Fruit fly (Drosophila melanogaster) whole organism, embryonic: Measurements from ENCODE around the gene Syx8.

Experiments used
- CG10654 ChIP-seq: fragments of 200-800 bp; sonication (Bioruptor generic); optimal IDR thresholded peaks from 2 replicates; lab custom pipeline; 2016; ENCODE audit warnings: missing biosample characterization, missing genetic modification characterization
- CG10959 ChIP-seq: fragments of 200-800 bp; sonication (Bioruptor generic); IDR thresholded peaks from 2 replicates; pipeline ENCODE4 v1.3.6; 2022; ENCODE audit warnings: missing biosample characterization, missing genetic modification characterization
- CG12391 ChIP-seq: fragments of 200-800 bp; sonication (Bioruptor generic); optimal IDR thresholded peaks from 3 replicates; lab custom pipeline; 2018; ENCODE audit warnings: missing biosample characterization, mild to moderate bottlenecking, missing genetic modification characterization, moderate library complexity
- CG13287 ChIP-seq: fragments of 200-800 bp; sonication (Bioruptor generic); IDR thresholded peaks from 2 replicates; pipeline ENCODE4 v1.3.6; 2022; ENCODE audit warnings: missing biosample characterization, missing genetic modification characterization; ENCODE audit not compliant: partially characterized antibody
- CG13775 ChIP-seq: fragments of 200-800 bp; sonication (Bioruptor generic); optimal IDR thresholded peaks from 3 replicates; lab custom pipeline; 2017; ENCODE audit warnings: missing biosample characterization, mild to moderate bottlenecking, missing genetic modification characterization
- CG14710 ChIP-seq: fragments of 200-800 bp; sonication (Bioruptor generic); optimal IDR thresholded peaks from 3 replicates; lab custom pipeline; 2019; ENCODE audit warnings: missing biosample characterization, mild to moderate bottlenecking, missing genetic modification characterization, moderate library complexity
- CG15011 ChIP-seq: fragments of 200-800 bp; sonication (Bioruptor generic); optimal IDR thresholded peaks from 3 replicates; lab custom pipeline; 2018; ENCODE audit warnings: missing biosample characterization, mild to moderate bottlenecking, missing genetic modification characterization
- CG15073 ChIP-seq: fragments of 200-800 bp; sonication (Bioruptor generic); optimal IDR thresholded peaks from 2 replicates; lab custom pipeline; 2016; ENCODE audit warnings: missing biosample characterization, missing genetic modification characterization
- CG1603 ChIP-seq: fragments of 200-800 bp; sonication (Bioruptor generic); optimal IDR thresholded peaks from 2 replicates; lab custom pipeline; 2019; ENCODE audit warnings: missing biosample characterization, mild to moderate bottlenecking, missing genetic modification characterization, moderate library complexity
- CG18011 ChIP-seq: fragments of 200-800 bp; sonication (Bioruptor generic); optimal IDR thresholded peaks from 2 replicates; lab custom pipeline; 2017; ENCODE audit warnings: missing biosample characterization, missing genetic modification characterization, mild to moderate bottlenecking, moderate library complexity, missing genotype
- CG2120 ChIP-seq: fragments of 200-800 bp; sonication (Bioruptor generic); optimal IDR thresholded peaks from 3 replicates; lab custom pipeline; 2016; ENCODE audit warnings: missing biosample characterization, missing genetic modification characterization
- CG31224 ChIP-seq: fragments of 200-800 bp; sonication (Bioruptor generic); IDR thresholded peaks from 2 replicates; pipeline ENCODE4 v1.3.6; 2022; ENCODE audit warnings: missing biosample characterization, missing genetic modification characterization
- CG31441 ChIP-seq: fragments of 200-800 bp; sonication (Bioruptor generic); IDR thresholded peaks from 2 replicates; pipeline ENCODE4 v1.3.6; 2022; ENCODE audit warnings: missing biosample characterization, missing genetic modification characterization
- CG34376 ChIP-seq: fragments of 200-800 bp; sonication (Bioruptor generic); optimal IDR thresholded peaks from 2 replicates; lab custom pipeline; 2018; ENCODE audit warnings: missing biosample characterization, mild to moderate bottlenecking, missing genetic modification characterization
- CG3838 ChIP-seq: fragments of 200-800 bp; sonication (Bioruptor generic); optimal IDR thresholded peaks from 3 replicates; lab custom pipeline; 2016; ENCODE audit warnings: missing biosample characterization, missing genetic modification characterization
- CG6254 ChIP-seq: fragments of 200-800 bp; sonication (Bioruptor generic); optimal IDR thresholded peaks from 3 replicates; lab custom pipeline; 2017; ENCODE audit warnings: mild to moderate bottlenecking, missing biosample characterization, missing genetic modification reagents, missing genetic modification characterization
- CG6654 ChIP-seq: fragments of 200-800 bp; sonication (Bioruptor generic); optimal IDR thresholded peaks from 2 replicates; lab custom pipeline; 2017; ENCODE audit warnings: missing biosample characterization, mild to moderate bottlenecking, missing genetic modification characterization
- CG6791 ChIP-seq: fragments of 200-800 bp; sonication (Bioruptor generic); IDR thresholded peaks from 3 replicates; pipeline ENCODE4 v1.3.6; 2022; ENCODE audit warnings: missing biosample characterization, missing genetic modification characterization; ENCODE audit not compliant: partially characterized antibody
- CG8089 ChIP-seq: fragments of 200-800 bp; sonication (Bioruptor generic); optimal IDR thresholded peaks from 3 replicates; lab custom pipeline; 2016; ENCODE audit warnings: missing biosample characterization, missing genetic modification characterization
- CG8924 ChIP-seq: fragments of 200-800 bp; optimal IDR thresholded peaks from 3 replicates; lab custom pipeline; 2019; ENCODE audit warnings: missing biosample characterization, mild to moderate bottlenecking, missing genetic modification characterization, moderate library complexity
- CG8944 ChIP-seq: fragments of 200-800 bp; sonication (Bioruptor generic); optimal IDR thresholded peaks from 3 replicates; lab custom pipeline; 2016; ENCODE audit warnings: missing biosample characterization, missing genetic modification characterization
- D19A ChIP-seq: fragments of 200-800 bp; optimal IDR thresholded peaks from 3 replicates; lab custom pipeline; 2019; ENCODE audit warnings: missing biosample characterization, mild to moderate bottlenecking, missing genetic modification characterization, moderate library complexity
- Dek ChIP-seq: fragments of 200-800 bp; sonication (Bioruptor generic); optimal IDR thresholded peaks from 3 replicates; lab custom pipeline; 2019; ENCODE audit warnings: missing biosample characterization, mild to moderate bottlenecking, missing genetic modification characterization, moderate library complexity
- Doc2 ChIP-seq: fragments of 200-800 bp; sonication (Bioruptor generic); IDR thresholded peaks from 2 replicates; pipeline ENCODE4 v1.3.6; 2022; ENCODE audit warnings: missing biosample characterization, missing genetic modification characterization
- E2f1 ChIP-seq: fragments of 200-800 bp; sonication (Bioruptor generic); IDR thresholded peaks from 2 replicates; pipeline ENCODE4 v1.3.6; 2022; ENCODE audit warnings: missing biosample characterization, missing genetic modification characterization
- Elba2 ChIP-seq: fragments of 200-800 bp; sonication (Bioruptor generic); optimal IDR thresholded peaks from 3 replicates; lab custom pipeline; 2016; ENCODE audit warnings: missing biosample characterization, missing genetic modification characterization
- H2.0 ChIP-seq: fragments of 200-800 bp; sonication (Bioruptor generic); IDR thresholded peaks from 2 replicates; pipeline ENCODE4 v1.3.6; 2022; ENCODE audit warnings: missing biosample characterization, missing genetic modification characterization
- HLH3B ChIP-seq: fragments of 200-800 bp; sonication (Bioruptor generic); IDR thresholded peaks from 2 replicates; pipeline ENCODE4 v1.3.6; 2022; ENCODE audit warnings: missing biosample characterization, missing genetic modification characterization
- Hand ChIP-seq: fragments of 200-800 bp; sonication (Bioruptor generic); optimal IDR thresholded peaks from 2 replicates; lab custom pipeline; 2017; ENCODE audit warnings: mild to moderate bottlenecking, missing biosample characterization, missing genetic modification reagents, missing genetic modification characterization
- Hr51 ChIP-seq, 2 experiments: fragments of 200-800 bp; sonication (Bioruptor generic); optimal IDR thresholded peaks; 2 replicates in 1 of 2; 3 replicates in 1 of 2; lab custom pipeline; 2016 to 2018; ENCODE audit warnings: missing biosample characterization in 2 of 2, missing genetic modification characterization in 2 of 2, mild to moderate bottlenecking in 1 of 2, moderate library complexity in 1 of 2
- Lim3 ChIP-seq: fragments of 200-800 bp; sonication (Bioruptor generic); IDR thresholded peaks from 2 replicates; pipeline ENCODE4 v1.3.6; 2022; ENCODE audit warnings: missing biosample characterization, missing genetic modification characterization
- Rx ChIP-seq: fragments of 200-800 bp; sonication (Bioruptor generic); IDR thresholded peaks from 2 replicates; pipeline ENCODE4 v1.3.6; 2022; ENCODE audit warnings: missing biosample characterization, missing genetic modification characterization
- Sin3A ChIP-seq: fragments of >200 bp; optimal IDR thresholded peaks from 2 replicates; lab custom pipeline; 2018
- Ssrp ChIP-seq: fragments of 200-800 bp; sonication (Bioruptor generic); optimal IDR thresholded peaks from 2 replicates; lab custom pipeline; 2018; ENCODE audit warnings: missing biosample characterization, mild to moderate bottlenecking, missing genetic modification characterization, moderate library complexity
- TFAM ChIP-seq: fragments of 200-800 bp; sonication (Bioruptor generic); optimal IDR thresholded peaks from 2 replicates; lab custom pipeline; 2017; ENCODE audit warnings: missing biosample characterization, missing genetic modification characterization, inconsistent platforms
- ab ChIP-seq: fragments of 200-800 bp; sonication (Bioruptor generic); optimal IDR thresholded peaks from 2 replicates; lab custom pipeline; 2016; ENCODE audit warnings: missing biosample characterization, missing genetic modification characterization
- ash1 ChIP-seq: fragments of 200-800 bp; sonication (Bioruptor generic); optimal IDR thresholded peaks from 2 replicates; lab custom pipeline; 2018; ENCODE audit warnings: missing biosample characterization, mild to moderate bottlenecking, missing genetic modification characterization
- bab2 ChIP-seq: fragments of 200-800 bp; sonication (Bioruptor generic); optimal IDR thresholded peaks from 2 replicates; lab custom pipeline; 2016; ENCODE audit warnings: missing biosample characterization, missing genetic modification characterization
- dimm ChIP-seq: fragments of 200-800 bp; sonication (Bioruptor generic); IDR thresholded peaks from 2 replicates; pipeline ENCODE4 v1.3.6; 2022; ENCODE audit warnings: missing biosample characterization, missing genetic modification characterization
- eve ChIP-seq, 2 experiments: fragments of >200 bp; optimal IDR thresholded peaks; 2 replicates each; lab custom pipeline; 2017; ENCODE audit warnings: missing biosample characterization in 2 of 2, missing genetic modification characterization in 2 of 2
- fru ChIP-seq: fragments of >200 bp; optimal IDR thresholded peaks from 2 replicates; lab custom pipeline; 2017
- ham ChIP-seq: fragments of 200-800 bp; sonication (Bioruptor generic); IDR thresholded peaks from 2 replicates; pipeline ENCODE4 v1.3.6; 2022; ENCODE audit warnings: missing biosample characterization, missing genetic modification characterization
- kah ChIP-seq: fragments of 200-800 bp; sonication (Bioruptor generic); optimal IDR thresholded peaks from 2 replicates; lab custom pipeline; 2018; ENCODE audit warnings: missing biosample characterization, mild to moderate bottlenecking, missing genetic modification characterization
- mam ChIP-seq: fragments of 200-800 bp; sonication (Bioruptor generic); optimal IDR thresholded peaks from 3 replicates; lab custom pipeline; 2016; ENCODE audit warnings: missing biosample characterization, missing genetic modification characterization
- mirr ChIP-seq: fragments of 200-800 bp; sonication (Bioruptor generic); optimal IDR thresholded peaks from 3 replicates; lab custom pipeline; 2018; ENCODE audit warnings: missing biosample characterization, mild to moderate bottlenecking, missing genetic modification characterization
- odd ChIP-seq: fragments of 200-800 bp; sonication (Bioruptor generic); optimal IDR thresholded peaks from 2 replicates; lab custom pipeline; 2017; ENCODE audit warnings: missing biosample characterization, mild to moderate bottlenecking, missing genetic modification characterization
- ranshi ChIP-seq: fragments of 200-800 bp; sonication (Bioruptor generic); IDR thresholded peaks from 2 replicates; pipeline ENCODE4 v1.3.6; 2022; ENCODE audit warnings: missing biosample characterization, missing genetic modification characterization
- rib ChIP-seq: fragments of 200-800 bp; sonication (Bioruptor generic); IDR thresholded peaks from 2 replicates; pipeline ENCODE4 v1.3.6; 2022; ENCODE audit warnings: missing biosample characterization, missing genetic modification characterization
- schlank ChIP-seq: fragments of 200-800 bp; sonication (Bioruptor generic); optimal IDR thresholded peaks from 2 replicates; lab custom pipeline; 2018; ENCODE audit warnings: missing biosample characterization, mild to moderate bottlenecking, missing genetic modification characterization
- twi ChIP-seq: fragments of 200-800 bp; optimal IDR thresholded peaks from 2 replicates; lab custom pipeline; 2019; ENCODE audit warnings: missing biosample characterization, mild to moderate bottlenecking, missing genetic modification characterization, moderate library complexity
- tx ChIP-seq: fragments of 200-800 bp; sonication (Bioruptor generic); optimal IDR thresholded peaks from 2 replicates; lab custom pipeline; 2016; ENCODE audit warnings: missing biosample characterization, missing genetic modification characterization
- unc-4 ChIP-seq: fragments of 200-800 bp; sonication (Bioruptor generic); IDR thresholded peaks from 2 replicates; pipeline ENCODE4 v1.3.6; 2022; ENCODE audit warnings: missing biosample characterization, missing genetic modification characterization; ENCODE audit not compliant: partially characterized antibody
- wor ChIP-seq: fragments of 200-800 bp; sonication (Bioruptor generic); IDR thresholded peaks from 2 replicates; pipeline ENCODE4 v1.3.6; 2022; ENCODE audit warnings: missing biosample characterization, missing genetic modification characterization

Syx8 gene

DNA sequence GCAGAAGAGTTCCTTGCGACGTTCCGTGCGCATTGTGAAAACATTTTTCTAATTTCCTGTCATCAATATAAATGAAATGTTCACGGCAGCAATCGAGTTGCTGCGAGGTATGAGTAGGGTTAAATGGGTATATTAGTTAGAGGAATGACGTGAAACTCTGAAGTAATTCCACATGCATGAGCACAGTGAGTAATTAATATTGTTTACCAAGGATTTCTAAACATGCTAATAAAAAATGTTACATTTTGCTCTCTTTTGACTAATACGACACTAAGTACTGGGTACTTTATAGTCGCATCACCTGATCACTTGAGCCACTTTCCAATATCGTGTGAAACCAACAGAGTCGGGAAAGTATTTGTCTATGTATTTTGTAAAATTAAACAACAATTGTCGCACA is 42.6 kb downstream of the Syx8 start (continued):
- TF ChIP-seq CG13775 (no peak), CG15073 (GFP tag; lab: Kevin White, UChicago) (no peak), ham (GFP tag; lab: Robert Waterston, UW) (no peak), CG10959 (GFP tag; lab: Robert Waterston, UW) (peak; percentile 59), odd (no peak), Rx (GFP tag; lab: Robert Waterston, UW) (no peak), CG6791 (GFP tag; lab: Robert Waterston, UW) (no peak), Hand (no peak), ash1 (GFP tag; lab: Kevin White, UChicago) (no peak), ab (GFP tag; lab: Kevin White, UChicago) (no peak), Doc2 (GFP tag; lab: Robert Waterston, UW) (no peak), CG18011 (GFP tag; lab: Kevin White, UChicago) (no peak), Elba2 (no peak), CG10654 (GFP tag; lab: Kevin White, UChicago) (peak; percentile 27), CG31441 (GFP tag; lab: Robert Waterston, UW) (0 out of 2 replicates have a peak, but pooled peaks have one; percentile 19), D19A (tag; lab: Kevin White, UChicago) (peak; percentile 48), Sin3A (no peak), mam (GFP tag; lab: Kevin White, UChicago) (no peak), Hr51 (GFP tag; optimal IDR thresholded peaks at IDR 0.05; lab: Kevin White, UChicago) (peak in 1 of 2 experiments; percentile 43), CG6654 (GFP tag; lab: Kevin White, UChicago) (no peak), dimm (no peak), E2f1 (GFP tag; lab: Robert Waterston, UW) (no peak), CG1603 (peak; percentile 82), mirr (GFP tag; lab: Kevin White, UChicago) (no peak), Lim3 (no peak), eve (GFP tag; optimal IDR thresholded peaks at IDR 0.05; lab: Kevin White, UChicago) (no peak), rib (GFP tag; lab: Robert Waterston, UW) (no peak), CG8089 (GFP tag; lab: Kevin White, UChicago) (peak; percentile 3), CG2120 (peak; percentile 11), CG8944 (GFP tag; lab: Kevin White, UChicago) (peak; percentile 16), CG6254 (GFP tag; lab: Kevin White, UChicago) (no peak), TFAM (GFP tag; lab: Kevin White, UChicago) (no peak), Ssrp (tag; lab: Kevin White, UChicago) (no peak), Dek (tag; lab: Kevin White, UChicago) (no peak), tx (GFP tag; lab: Kevin White, UChicago) (peak; percentile 21), unc-4 (no peak), schlank (tag; lab: Kevin White, UChicago) (no peak), CG3838 (no peak), kah (no peak), CG34376 (GFP tag; lab: Kevin White, UChicago) (no peak), twi (tag; lab: Kevin White, UChicago) (no peak), wor (GFP tag; lab: Robert Waterston, UW) (peak; percentile 58), CG8924 (tag; lab: Kevin White, UChicago) (no peak), ranshi (GFP tag; lab: Robert Waterston, UW) (peak; percentile 19; the same call in 1 of the 2 replicates), H2.0 (GFP tag; lab: Robert Waterston, UW) (no peak), CG31224 (no peak), CG14710 (tag; lab: Kevin White, UChicago) (peak; percentile 25), CG15011 (no peak), CG13287 (GFP tag; lab: Robert Waterston, UW) (no peak), fru (no peak), bab2 (GFP tag; lab: Kevin White, UChicago) (no peak), CG12391 (tag; lab: Kevin White, UChicago) (no peak), HLH3B (peak; percentile 64; the same call in 1 of the 2 replicates)
